Worm (Caenorhabditis elegans) whole organism, L4 larva: ENCODE results near the gene rsp-7.
A peak's percentile ranks its signal among the peaks of the same experiment; 100 is the strongest.

Source experiments
- Y75B8A.6 ChIP-seq: fragments of 200-800 bp; sonication (Bioruptor generic); IDR thresholded peaks from 2 replicates; pipeline ENCODE4 v1.3.6; 2022; ENCODE audit warnings: missing genetic modification reagents, missing genetic modification characterization, missing compliant biosample characterization
- aha-1 ChIP-seq: fragments of 150-350 bp; peaks from one replicate; lab custom pipeline; 2014; ENCODE audit warnings: missing biosample characterization, missing genetic modification characterization
- ceh-62 ChIP-seq: sonication (generic microtip); optimal IDR thresholded peaks from 2 replicates; lab custom pipeline; 2017; ENCODE audit warnings: missing biosample characterization, missing genetic modification characterization
- daf-12 ChIP-seq: fragments of 150-350 bp; optimal IDR thresholded peaks from 2 replicates; lab custom pipeline; 2014; ENCODE audit warnings: missing biosample characterization, missing genetic modification reagents, missing genetic modification characterization
- egl-27 ChIP-seq: sonication (generic microtip); optimal IDR thresholded peaks from 3 replicates; lab custom pipeline; 2017; ENCODE audit warnings: missing biosample characterization, missing genetic modification reagents, missing genetic modification characterization
- lsy-2 ChIP-seq, 2 experiments: fragments of 150-350 bp in 1 of 2; sonication (generic microtip) in 1 of 2; optimal IDR thresholded peaks; 2 replicates each; lab custom pipeline; 2014 to 2017; ENCODE audit warnings: missing biosample characterization in 2 of 2, missing genetic modification characterization in 2 of 2
- madf-5 ChIP-seq, 2 experiments: fragments of 200-800 bp; sonication (Bioruptor generic); IDR thresholded peaks; 2 replicates each; pipeline ENCODE4 v1.3.6; 2022; ENCODE audit warnings: missing compliant biosample characterization in 2 of 2, missing genetic modification characterization in 2 of 2
- mep-1 ChIP-seq: fragments of 150-350 bp; sonication (generic microtip); optimal IDR thresholded peaks from 3 replicates; lab custom pipeline; 2014; ENCODE audit warnings: missing biosample characterization, missing genetic modification characterization
- pha-4 ChIP-seq, 2 experiments: fragments of 150-350 bp in 1 of 2; fragments of 200-800 bp in 1 of 2; sonication (Bioruptor generic) in 1 of 2; IDR thresholded peaks in 1 of 2; optimal IDR thresholded peaks in 1 of 2; 2 replicates each; pipeline versions ENCODE4 v1.3.6 to Lab custom; 2014 to 2022; ENCODE audit warnings: missing genetic modification characterization in 2 of 2, missing genetic modification reagents in 2 of 2, missing biosample characterization in 1 of 2, missing compliant biosample characterization in 1 of 2
- unc-62 ChIP-seq, 3 experiments: fragments of 150-350 bp in 1 of 3; sonication (generic microtip); optimal IDR thresholded peaks in 2 of 3; peaks in 1 of 3; 1 replicate in 1 of 3; 2 replicates in 2 of 3; lab custom pipeline; 2014 to 2017; ENCODE audit warnings: missing biosample characterization in 3 of 3, missing genetic modification characterization in 3 of 3, missing genetic modification reagents in 3 of 3, missing genotype in 1 of 3
- zfp-3 ChIP-seq: fragments of 200-800 bp; sonication (Bioruptor generic); conservative IDR thresholded peaks from 2 replicates; pipeline ENCODE4 v1.3.6; 2022; ENCODE audit warnings: missing genetic modification reagents, missing genetic modification characterization, missing compliant biosample characterization

DNA sequence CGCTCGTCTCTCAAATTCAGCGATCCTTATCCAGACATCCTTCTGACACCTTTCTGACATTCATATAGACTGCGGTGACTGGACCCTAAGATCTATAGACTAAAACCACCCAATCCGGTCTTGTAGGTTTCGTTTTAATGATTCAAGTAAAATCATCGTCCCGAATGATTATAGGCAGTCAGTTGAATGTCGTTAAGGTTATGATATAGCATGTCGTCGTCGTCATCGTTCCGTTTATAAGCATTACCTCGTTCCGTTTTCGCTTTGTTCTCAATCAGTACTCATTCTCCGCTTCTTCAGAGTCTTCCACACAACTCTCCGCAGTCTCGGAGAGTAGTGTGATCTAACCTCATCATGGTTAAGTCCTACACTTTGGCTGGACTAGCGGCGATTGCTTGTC is 49.7 kb downstream of the rsp-7 start, which contains the start of gene bli-1:
- TF ChIP-seq unc-62 (GFP tag; optimal IDR thresholded peaks at IDR 0.05 in 1 of 2; lab: Kevin White, UChicago) (peak in 1 of 2 experiments; percentile 23), unc-62 (tag; optimal IDR thresholded peaks at IDR 0.05; lab: Kevin White, UChicago) (no peak), mep-1 (tag; lab: Kevin White, UChicago) (no peak), aha-1 (tag; lab: Kevin White, UChicago) (peak; percentile 29), zfp-3 (GFP tag; lab: Robert Waterston, UW) (no peak), daf-12 (tag; lab: Kevin White, UChicago) (no peak), Y75B8A.6 (GFP tag; lab: Robert Waterston, UW) (no peak), lsy-2 (tag; optimal IDR thresholded peaks at IDR 0.05; lab: Kevin White, UChicago) (no peak), ceh-62 (tag; lab: Kevin White, UChicago) (no peak), pha-4 (GFP tag; IDR thresholded peaks at IDR 0.05; lab: Robert Waterston, UW) (no peak), pha-4 (tag; optimal IDR thresholded peaks at IDR 0.05; lab: Kevin White, UChicago) (no peak), madf-5 (GFP tag; IDR thresholded peaks at IDR 0.05; lab: Robert Waterston, UW) (no peak), egl-27 (tag; lab: Kevin White, UChicago) (no peak)
